Worm (Caenorhabditis elegans): ENCODE results near the gene F43B10.1.

DNA sequence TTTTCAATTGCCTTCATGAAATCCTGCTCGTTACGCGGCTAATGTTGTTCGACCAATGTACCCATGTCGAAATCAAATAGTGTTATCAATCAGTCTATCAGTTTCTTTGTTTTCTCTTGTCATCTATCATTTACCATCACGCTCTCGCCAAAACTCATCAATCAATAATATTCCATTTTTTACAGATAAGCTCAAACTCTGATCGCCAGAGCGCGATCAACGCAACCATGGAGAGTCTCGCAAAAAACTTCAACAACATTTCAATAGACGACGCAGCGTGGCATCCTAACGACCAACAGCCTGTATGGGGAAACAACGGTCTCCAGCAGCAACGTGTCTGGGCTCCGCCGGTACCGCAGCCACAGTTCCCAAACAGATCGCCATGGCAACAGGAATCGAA lies 49.4 kb downstream of the F43B10.1 start, which contains the start of gene ain-1:
- TF ChIP-seq ztf-29 (GFP tag; IDR thresholded peaks at IDR 0.05) (no peak), ztf-23 (GFP tag; IDR thresholded peaks at IDR 0.05) (no peak), med-1 (GFP tag; optimal IDR thresholded peaks at IDR 0.05; ENCODE audit: insufficient read depth) (no peak), flt-1 (GFP tag; IDR thresholded peaks at IDR 0.05) (no peak), klf-2 (GFP tag; conservative IDR thresholded peaks at IDR 0.05) (no peak), cog-1 (tag; optimal IDR thresholded peaks at IDR 0.05) (no peak)
